Worm (Caenorhabditis elegans) whole organism, L1 larva: ENCODE results near the gene orc-2.

ENCODE experiments used
- elt-3 ChIP-seq, 6 experiments: fragments of 150-350 bp in 1 of 6; sonication (generic microtip); optimal IDR thresholded peaks; 2 replicates each; lab custom pipeline; 2017 to 2018; ENCODE audit warnings: missing biosample characterization in 6 of 6, missing genetic modification characterization in 6 of 6, inconsistent platforms in 1 of 6
- lin-39 ChIP-seq: fragments of 150-350 bp; optimal IDR thresholded peaks from 2 replicates; lab custom pipeline; 2014; ENCODE audit warnings: missing biosample characterization, missing genetic modification reagents, missing genetic modification characterization
- tlp-1 ChIP-seq: fragments of 150-350 bp; optimal IDR thresholded peaks from 2 replicates; lab custom pipeline; 2014; ENCODE audit warnings: missing biosample characterization, missing genetic modification characterization

DNA sequence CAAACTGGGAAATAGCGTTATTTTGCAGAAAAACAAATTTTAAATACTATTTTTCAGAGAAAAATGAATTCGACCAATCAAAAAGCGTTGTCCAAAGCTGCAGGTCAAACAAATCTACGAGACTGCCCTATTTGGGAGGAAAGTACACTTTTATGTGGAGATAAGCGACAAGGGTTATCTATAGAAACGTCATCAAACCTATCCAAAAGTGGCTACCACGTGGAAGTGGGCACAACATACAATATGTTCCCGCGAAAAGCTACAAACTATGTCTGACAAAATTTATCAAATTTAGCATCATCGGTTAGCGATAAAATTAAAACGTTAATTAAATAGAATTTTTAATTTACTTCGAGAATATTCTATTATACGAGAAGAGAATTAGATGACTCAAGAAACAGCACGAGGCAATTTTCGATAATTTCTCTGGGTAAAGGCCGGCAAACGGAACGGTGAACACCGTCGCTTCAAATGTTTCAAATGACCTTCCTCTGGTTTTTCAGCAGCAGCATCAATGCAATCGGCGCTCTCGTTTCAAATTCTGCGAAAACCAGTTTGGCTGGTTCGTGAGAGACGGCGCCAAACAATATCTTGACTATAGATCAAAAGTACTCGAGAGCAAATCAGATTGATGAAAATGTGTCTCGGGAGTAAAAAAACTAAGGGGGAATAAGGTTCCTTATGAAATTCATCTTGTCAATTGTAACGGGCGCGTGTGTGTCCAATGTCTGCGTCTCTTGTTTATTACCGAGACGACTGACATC, 11.8 kb upstream of the orc-2 start:
- TF ChIP-seq lin-39 (tag; lab: Kevin White, UChicago) (no peak), tlp-1 (no peak), elt-3 (tag; optimal IDR thresholded peaks at IDR 0.05; lab: Kevin White, UChicago) (no peak)
